Fruit fly (Drosophila melanogaster) whole organism, embryonic: ENCODE data around the gene HERC2.
A peak's percentile ranks its signal among the peaks of the same experiment; 100 is the strongest.

Experiments
- Abd-B ChIP-seq: fragments of 200-800 bp; sonication (Bioruptor generic); optimal IDR thresholded peaks from 2 replicates; lab custom pipeline; 2018; ENCODE audit warnings: missing biosample characterization, mild to moderate bottlenecking, missing genetic modification characterization, moderate library complexity
- Bteb2 ChIP-seq: fragments of 200-800 bp; sonication (Bioruptor generic); optimal IDR thresholded peaks from 2 replicates; lab custom pipeline; 2016; ENCODE audit warnings: missing biosample characterization, missing genetic modification characterization
- CG10267 ChIP-seq: fragments of 200-800 bp; sonication (Bioruptor generic); optimal IDR thresholded peaks from 2 replicates; lab custom pipeline; 2018; ENCODE audit warnings: missing biosample characterization, mild to moderate bottlenecking, missing genetic modification characterization, moderate library complexity
- CG12071 ChIP-seq: fragments of 200-800 bp; sonication (Bioruptor generic); optimal IDR thresholded peaks from 3 replicates; lab custom pipeline; 2018; ENCODE audit warnings: missing biosample characterization, mild to moderate bottlenecking, missing genetic modification characterization
- CG12391 ChIP-seq: fragments of 200-800 bp; sonication (Bioruptor generic); optimal IDR thresholded peaks from 3 replicates; lab custom pipeline; 2018; ENCODE audit warnings: missing biosample characterization, mild to moderate bottlenecking, missing genetic modification characterization, moderate library complexity
- CG13287 ChIP-seq: fragments of 200-800 bp; sonication (Bioruptor generic); IDR thresholded peaks from 2 replicates; pipeline ENCODE4 v1.3.6; 2022; ENCODE audit warnings: missing biosample characterization, missing genetic modification characterization; ENCODE audit not compliant: partially characterized antibody
- CG13775 ChIP-seq: fragments of 200-800 bp; sonication (Bioruptor generic); optimal IDR thresholded peaks from 3 replicates; lab custom pipeline; 2017; ENCODE audit warnings: missing biosample characterization, mild to moderate bottlenecking, missing genetic modification characterization
- CG17186 ChIP-seq: fragments of 200-800 bp; sonication (Bioruptor generic); optimal IDR thresholded peaks from 3 replicates; lab custom pipeline; 2017; ENCODE audit warnings: missing biosample characterization, missing genetic modification reagents, missing genetic modification characterization
- CG17829 ChIP-seq: fragments of 200-800 bp; optimal IDR thresholded peaks from 2 replicates; lab custom pipeline; 2019; ENCODE audit warnings: missing biosample characterization, mild to moderate bottlenecking, missing genetic modification characterization, moderate library complexity
- CG1792 ChIP-seq: fragments of 200-800 bp; sonication (Bioruptor generic); optimal IDR thresholded peaks from 2 replicates; lab custom pipeline; 2016; ENCODE audit warnings: missing biosample characterization, missing genetic modification characterization
- CG3847 ChIP-seq: fragments of 200-800 bp; sonication (Bioruptor generic); IDR thresholded peaks from 2 replicates; pipeline ENCODE4 v1.3.6; 2022; ENCODE audit warnings: missing biosample characterization, missing genetic modification characterization
- CG3995 ChIP-seq: fragments of 200-800 bp; sonication (Bioruptor generic); optimal IDR thresholded peaks from 3 replicates; lab custom pipeline; 2016; ENCODE audit warnings: missing biosample characterization, missing genetic modification characterization
- CG42726 ChIP-seq: fragments of 200-800 bp; sonication (Bioruptor generic); IDR thresholded peaks from 2 replicates; pipeline ENCODE4 v1.3.6; 2022; ENCODE audit warnings: missing biosample characterization, missing genetic modification characterization; ENCODE audit not compliant: partially characterized antibody
- CG6272 ChIP-seq: fragments of 200-800 bp; sonication (Bioruptor generic); IDR thresholded peaks from 2 replicates; pipeline ENCODE4 v1.3.6; 2022; ENCODE audit warnings: missing biosample characterization, missing genetic modification characterization
- CG6791 ChIP-seq: fragments of 200-800 bp; sonication (Bioruptor generic); IDR thresholded peaks from 3 replicates; pipeline ENCODE4 v1.3.6; 2022; ENCODE audit warnings: missing biosample characterization, missing genetic modification characterization; ENCODE audit not compliant: partially characterized antibody
- CG7786 ChIP-seq: fragments of 200-800 bp; sonication (Bioruptor generic); optimal IDR thresholded peaks from 2 replicates; lab custom pipeline; 2016; ENCODE audit warnings: missing biosample characterization, missing genetic modification characterization
- CG7839 ChIP-seq: fragments of 200-800 bp; sonication (Bioruptor generic); optimal IDR thresholded peaks from 3 replicates; lab custom pipeline; 2018; ENCODE audit warnings: missing biosample characterization, mild to moderate bottlenecking, missing genetic modification characterization, moderate library complexity
- CG8944 ChIP-seq: fragments of 200-800 bp; sonication (Bioruptor generic); optimal IDR thresholded peaks from 3 replicates; lab custom pipeline; 2016; ENCODE audit warnings: missing biosample characterization, missing genetic modification characterization
- CTCF ChIP-seq: fragments of 200-800 bp; sonication (Bioruptor generic); optimal IDR thresholded peaks from 2 replicates; lab custom pipeline; 2017; ENCODE audit warnings: missing biosample characterization, mild to moderate bottlenecking, missing genetic modification characterization, moderate library complexity
- CoRest ChIP-seq: fragments of 200-800 bp; sonication (Bioruptor generic); optimal IDR thresholded peaks from 3 replicates; lab custom pipeline; 2018; ENCODE audit warnings: missing biosample characterization, mild to moderate bottlenecking, missing genetic modification characterization, moderate library complexity
- E2f1 ChIP-seq: fragments of 200-800 bp; sonication (Bioruptor generic); IDR thresholded peaks from 2 replicates; pipeline ENCODE4 v1.3.6; 2022; ENCODE audit warnings: missing biosample characterization, missing genetic modification characterization
- Ets97D ChIP-seq: fragments of 200-800 bp; sonication (Bioruptor generic); optimal IDR thresholded peaks from 3 replicates; lab custom pipeline; 2016; ENCODE audit warnings: missing biosample characterization, missing genetic modification characterization
- Fer3 ChIP-seq: fragments of 200-800 bp; sonication (Bioruptor generic); optimal IDR thresholded peaks from 2 replicates; lab custom pipeline; 2018; ENCODE audit warnings: missing biosample characterization, mild to moderate bottlenecking, missing genetic modification characterization, moderate library complexity
- Gug ChIP-seq: fragments of 200-800 bp; sonication (Bioruptor generic); IDR thresholded peaks from 4 replicates; pipeline ENCODE4 v1.3.6; 2022; ENCODE audit warnings: missing biosample characterization, missing genetic modification characterization
- Hr51 ChIP-seq, 2 experiments: fragments of 200-800 bp; sonication (Bioruptor generic); optimal IDR thresholded peaks; 2 replicates in 1 of 2; 3 replicates in 1 of 2; lab custom pipeline; 2016 to 2018; ENCODE audit warnings: missing biosample characterization in 2 of 2, missing genetic modification characterization in 2 of 2, mild to moderate bottlenecking in 1 of 2, moderate library complexity in 1 of 2
- Hsf ChIP-seq: fragments of 200-800 bp; sonication (Bioruptor generic); optimal IDR thresholded peaks from 3 replicates; lab custom pipeline; 2016; ENCODE audit warnings: missing biosample characterization, missing genetic modification characterization
- Nf-YC ChIP-seq: fragments of 200-800 bp; optimal IDR thresholded peaks from 3 replicates; lab custom pipeline; 2019; ENCODE audit warnings: missing biosample characterization, mild to moderate bottlenecking, missing genetic modification characterization, moderate library complexity
- Opbp ChIP-seq: fragments of 200-800 bp; sonication (Bioruptor generic); IDR thresholded peaks from 3 replicates; pipeline ENCODE4 v1.3.6; 2022; ENCODE audit warnings: missing biosample characterization, missing genetic modification characterization; ENCODE audit not compliant: partially characterized antibody
- Sry-δ ChIP-seq: fragments of 200-800 bp; sonication (Bioruptor generic); optimal IDR thresholded peaks from 2 replicates; lab custom pipeline; 2016; ENCODE audit warnings: missing biosample characterization, missing genetic modification characterization
- ato ChIP-seq: fragments of 200-800 bp; sonication (Bioruptor generic); IDR thresholded peaks from 2 replicates; pipeline ENCODE4 v1.3.6; 2022; ENCODE audit warnings: missing biosample characterization, missing genetic modification characterization; ENCODE audit not compliant: partially characterized antibody
- bowl ChIP-seq: fragments of 200-800 bp; sonication (Bioruptor generic); IDR thresholded peaks from 2 replicates; pipeline ENCODE4 v1.3.6; 2022; ENCODE audit warnings: missing biosample characterization, missing genetic modification characterization
- cg ChIP-seq: fragments of 200-800 bp; sonication (Bioruptor generic); optimal IDR thresholded peaks from 3 replicates; lab custom pipeline; 2019; ENCODE audit warnings: missing biosample characterization, mild to moderate bottlenecking, missing genetic modification characterization, moderate library complexity
- crp ChIP-seq, 2 experiments: fragments of 200-800 bp; sonication (Bioruptor generic); optimal IDR thresholded peaks; 2 replicates in 1 of 2; 3 replicates in 1 of 2; lab custom pipeline; 2017; ENCODE audit warnings: missing biosample characterization in 2 of 2, missing genetic modification characterization in 2 of 2, mild to moderate bottlenecking in 1 of 2, moderate library complexity in 1 of 2
- grn ChIP-seq: fragments of 200-800 bp; sonication (Bioruptor generic); optimal IDR thresholded peaks from 3 replicates; lab custom pipeline; 2017; ENCODE audit warnings: missing biosample characterization, missing genetic modification characterization
- jigr1 ChIP-seq: fragments of 200-800 bp; sonication (Bioruptor generic); IDR thresholded peaks from 3 replicates; pipeline ENCODE4 v1.3.6; 2022; ENCODE audit warnings: missing biosample characterization, missing genetic modification characterization
- kay ChIP-seq: fragments of 200-800 bp; sonication (Bioruptor generic); optimal IDR thresholded peaks from 2 replicates; lab custom pipeline; 2016; ENCODE audit warnings: missing biosample characterization, missing genetic modification characterization
- knrl ChIP-seq: fragments of 200-800 bp; sonication (Bioruptor generic); IDR thresholded peaks from 3 replicates; pipeline ENCODE4 v1.3.6; 2022; ENCODE audit warnings: missing biosample characterization, missing genetic modification characterization; ENCODE audit not compliant: partially characterized antibody
- lbe ChIP-seq: fragments of 200-800 bp; sonication (Bioruptor generic); optimal IDR thresholded peaks from 2 replicates; lab custom pipeline; 2016; ENCODE audit warnings: missing biosample characterization, mild to moderate bottlenecking, missing genetic modification characterization
- lov ChIP-seq, 2 experiments: fragments of 200-800 bp in 1 of 2; fragments of >200 bp in 1 of 2; sonication (Bioruptor generic) in 1 of 2; IDR thresholded peaks in 1 of 2; optimal IDR thresholded peaks in 1 of 2; 2 replicates in 1 of 2; 3 replicates in 1 of 2; pipeline versions ENCODE4 v1.3.6 to Lab custom; 2017 to 2022; ENCODE audit warnings: missing biosample characterization in 1 of 2, missing genetic modification characterization in 1 of 2
- mam ChIP-seq: fragments of 200-800 bp; sonication (Bioruptor generic); optimal IDR thresholded peaks from 3 replicates; lab custom pipeline; 2016; ENCODE audit warnings: missing biosample characterization, missing genetic modification characterization
- nau ChIP-seq: fragments of 200-800 bp; sonication (Bioruptor generic); optimal IDR thresholded peaks from 3 replicates; lab custom pipeline; 2017; ENCODE audit warnings: missing biosample characterization, mild to moderate bottlenecking, missing genetic modification characterization, missing genetic modification reagents
- phol ChIP-seq: fragments of 200-800 bp; sonication (Bioruptor generic); optimal IDR thresholded peaks from 3 replicates; lab custom pipeline; 2018; ENCODE audit warnings: missing biosample characterization, mild to moderate bottlenecking, missing genetic modification characterization, moderate library complexity
- ranshi ChIP-seq: fragments of 200-800 bp; sonication (Bioruptor generic); IDR thresholded peaks from 2 replicates; pipeline ENCODE4 v1.3.6; 2022; ENCODE audit warnings: missing biosample characterization, missing genetic modification characterization
- scrt ChIP-seq: fragments of 200-800 bp; sonication (Bioruptor generic); optimal IDR thresholded peaks from 2 replicates; lab custom pipeline; 2018; ENCODE audit warnings: missing biosample characterization, mild to moderate bottlenecking, missing genetic modification characterization, moderate library complexity
- sens ChIP-seq: fragments of 200-800 bp; sonication (Bioruptor generic); peaks from one replicate; lab custom pipeline; 2016; ENCODE audit warnings: missing biosample characterization, missing genetic modification characterization
- sna ChIP-seq: fragments of 200-800 bp; sonication (Bioruptor generic); IDR thresholded peaks from 2 replicates; pipeline ENCODE4 v1.3.6; 2022; ENCODE audit warnings: missing biosample characterization, missing genetic modification characterization; ENCODE audit not compliant: partially characterized antibody
- sob ChIP-seq: fragments of 200-800 bp; sonication (Bioruptor generic); IDR thresholded peaks from 2 replicates; pipeline ENCODE4 v1.3.6; 2022; ENCODE audit warnings: missing biosample characterization, missing genetic modification characterization
- stwl ChIP-seq: fragments of 200-800 bp; sonication (Bioruptor generic); optimal IDR thresholded peaks from 3 replicates; lab custom pipeline; 2018; ENCODE audit warnings: missing biosample characterization, mild to moderate bottlenecking, missing genetic modification characterization, moderate library complexity
- vnd ChIP-seq: fragments of 200-800 bp; sonication (Bioruptor generic); IDR thresholded peaks from 3 replicates; pipeline ENCODE4 v1.3.6; 2022; ENCODE audit warnings: missing biosample characterization, missing genetic modification characterization; ENCODE audit not compliant: partially characterized antibody

Gene HERC2

DNA sequence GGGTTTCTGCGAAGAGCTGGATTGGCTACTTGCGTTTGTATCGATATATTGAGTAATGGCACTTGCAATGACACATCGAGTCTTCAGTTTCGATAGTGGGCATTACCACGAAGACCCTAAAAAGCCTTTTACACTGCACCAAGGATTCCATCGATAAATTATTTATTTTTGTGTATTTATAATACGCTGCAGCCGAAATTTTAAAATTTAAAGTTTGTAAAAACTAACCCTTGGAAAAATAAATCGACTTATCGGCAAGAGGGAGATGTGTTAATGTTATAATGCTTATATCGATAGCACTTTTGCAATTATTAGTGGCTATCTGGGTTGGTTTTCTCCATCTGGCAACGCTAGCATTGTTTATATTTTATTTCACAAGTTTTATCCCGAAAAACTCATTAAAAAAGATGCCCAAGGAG lies 29.6 kb downstream of the HERC2 start, which contains the start of the genes Pp4-19C and cactin (continued):
- TF ChIP-seq phol (peak; percentile 69), CG6272 (GFP tag; lab: Robert Waterston, UW) (peak; percentile 11; the same call in 1 of the 2 replicates), kay (GFP tag; lab: Kevin White, UChicago) (peak; percentile 71), Hsf (GFP tag; lab: Kevin White, UChicago) (peak; percentile 36), jigr1 (no peak), vnd (GFP tag; lab: Robert Waterston, UW) (peak; percentile 90), CG13775 (GFP tag; lab: Kevin White, UChicago) (peak; percentile 7), CG17829 (peak; percentile 44), E2f1 (GFP tag; lab: Robert Waterston, UW) (no peak), CG7786 (GFP tag; lab: Kevin White, UChicago) (peak; percentile 29), grn (GFP tag; lab: Kevin White, UChicago) (no peak), Opbp (GFP tag; lab: Robert Waterston, UW) (peak; percentile 61; the same call in 1 of the 3 replicates), cg (GFP tag; lab: Kevin White, UChicago) (peak; percentile 49), knrl (GFP tag; lab: Robert Waterston, UW) (peak; percentile 93), CG12071 (GFP tag; lab: Kevin White, UChicago) (no peak), CG1792 (GFP tag; lab: Kevin White, UChicago) (peak; percentile 28), Ets97D (GFP tag; lab: Kevin White, UChicago) (peak; percentile 30), Nf-YC (tag; lab: Kevin White, UChicago) (peak; percentile 81), CG8944 (GFP tag; lab: Kevin White, UChicago) (peak; percentile 41), CG3847 (GFP tag; lab: Robert Waterston, UW) (peak; percentile 15; the same call in 1 of the 2 replicates), CG12391 (tag; lab: Kevin White, UChicago) (peak; percentile 34), Sry-δ (peak; percentile 90), scrt (GFP tag; lab: Kevin White, UChicago) (no peak), Abd-B (GFP tag; lab: Kevin White, UChicago) (peak; percentile 48), Hr51 (GFP tag; optimal IDR thresholded peaks at IDR 0.05; lab: Kevin White, UChicago) (no peak), mam (peak; percentile 62), Fer3 (no peak), CTCF (no peak), stwl (tag; lab: Kevin White, UChicago) (peak; percentile 59), nau (GFP tag; lab: Kevin White, UChicago) (no peak), ranshi (GFP tag; lab: Robert Waterston, UW) (no peak), CG17186 (peak; percentile 34), crp (GFP tag; optimal IDR thresholded peaks at IDR 0.05; lab: Kevin White, UChicago) (peak in 1 of 2 experiments; percentile 51), lbe (GFP tag; lab: Kevin White, UChicago) (peak; percentile 6), sna (GFP tag; lab: Robert Waterston, UW) (peak; percentile 86), Bteb2 (GFP tag; lab: Kevin White, UChicago) (peak; percentile 3), CG7839 (tag; lab: Kevin White, UChicago) (no peak), CG13287 (GFP tag; lab: Robert Waterston, UW) (peak; percentile 86), CG42726 (GFP tag; lab: Robert Waterston, UW) (peak; percentile 61; the same call in 1 of the 2 replicates), CG3995 (peak; percentile 60), Gug (peak; percentile 13; the same call in 1 of the 4 replicates), CG6791 (GFP tag; lab: Robert Waterston, UW) (peak; percentile 83), sens (GFP tag; lab: Kevin White, UChicago) (peak; percentile 79), CG10267 (peak; percentile 24), CoRest (tag; lab: Kevin White, UChicago) (peak; percentile 41), lov (optimal IDR thresholded peaks at IDR 0.05; lab: Kevin White, UChicago) (no peak), lov (GFP tag; IDR thresholded peaks at IDR 0.05; lab: Robert Waterston, UW) (no peak), bowl (GFP tag; lab: Robert Waterston, UW) (no peak), ato (GFP tag; lab: Robert Waterston, UW) (peak; percentile 74), sob (GFP tag; lab: Robert Waterston, UW) (0 out of 2 replicates have a peak, but pooled peaks have one; percentile 25)
